Fruit fly (Drosophila melanogaster) whole organism: ENCODE measurements around the gene wuho.

ENCODE experiments used
- CG8478 ChIP-seq: fragments of >200 bp; optimal IDR thresholded peaks from 2 replicates; lab custom pipeline; 2018; ENCODE audit warnings: inconsistent platforms
- Dll ChIP-seq: fragments of >200 bp; optimal IDR thresholded peaks from 2 replicates; lab custom pipeline; 2017
- EcR ChIP-seq, 2 experiments: fragments of >200 bp; optimal IDR thresholded peaks; 2 replicates each; lab custom pipeline; 2017; ENCODE audit warnings: missing biosample characterization in 2 of 2, missing genetic modification characterization in 2 of 2, missing genetic modification reagents in 2 of 2
- pan ChIP-seq: fragments of >200 bp; optimal IDR thresholded peaks from 2 replicates; lab custom pipeline; 2017
- psq ChIP-seq: fragments of >200 bp; optimal IDR thresholded peaks from 2 replicates; lab custom pipeline; 2017
- usp ChIP-seq: fragments of >200 bp; optimal IDR thresholded peaks from 2 replicates; lab custom pipeline; 2017; ENCODE audit warnings: missing biosample characterization, missing genetic modification characterization, mixed read lengths

The wuho gene

dm6 chrX:6287842-6288241 is at the start of gene wuho, which contains the start of gene Top3beta:
Gene wuho (plus strand): TSS chrX:6288100.
Gene Top3beta (minus strand): TSS chrX:6287990.
- no peak for TF ChIP-seq psq (lab: Kevin White, UChicago)
- TF ChIP-seq CG8478 = no peak
- TF ChIP-seq pan (lab: Kevin White, UChicago) = no peak
- TF ChIP-seq EcR (GFP tag; optimal IDR thresholded peaks at IDR 0.05; lab: Kevin White, UChicago) = no peak
- no peak for TF ChIP-seq Dll (lab: Kevin White, UChicago)
- TF ChIP-seq usp (GFP tag; lab: Kevin White, UChicago) = no peak

dm6 chrX:6252897-6253540 is 34.9 kb upstream of the wuho start:
- TF ChIP-seq pan (lab: Kevin White, UChicago) (no peak), Dll (lab: Kevin White, UChicago) (no peak), psq (lab: Kevin White, UChicago) (no peak), EcR (GFP tag; optimal IDR thresholded peaks at IDR 0.05; lab: Kevin White, UChicago) (no peak), usp (GFP tag; lab: Kevin White, UChicago) (no peak), CG8478 (no peak)

dm6 chrX:6253701-6254100 is 34.2 kb upstream of the wuho start:
- TF ChIP-seq Dll (lab: Kevin White, UChicago) (no peak), CG8478 (no peak), usp (GFP tag; lab: Kevin White, UChicago) (no peak), psq (lab: Kevin White, UChicago) (no peak), pan (lab: Kevin White, UChicago) (no peak), EcR (GFP tag; optimal IDR thresholded peaks at IDR 0.05; lab: Kevin White, UChicago) (no peak)

- no peak for TF ChIP-seq EcR (GFP tag; optimal IDR thresholded peaks at IDR 0.05; lab: Kevin White, UChicago)
- no peak for TF ChIP-seq pan (lab: Kevin White, UChicago)
- no peak for TF ChIP-seq CG8478
- no peak for TF ChIP-seq Dll (lab: Kevin White, UChicago)
- TF ChIP-seq psq (lab: Kevin White, UChicago) = no peak
- TF ChIP-seq usp (GFP tag; lab: Kevin White, UChicago) = no peak
Measured at dm6 chrX:6254617-6255349, 33.1 kb upstream of the wuho start.

dm6 chrX:6255414-6255915 is 32.4 kb upstream of the wuho start, which contains the start of the genes Rbcn-3A and Spx:
Gene Rbcn-3A (minus strand): TSS chrX:6255487.
Gene Spx (plus strand): TSS chrX:6255822.
- TF ChIP-seq Dll (lab: Kevin White, UChicago) (no peak), psq (lab: Kevin White, UChicago) (no peak), CG8478 (no peak), EcR (GFP tag; optimal IDR thresholded peaks at IDR 0.05; lab: Kevin White, UChicago) (no peak), pan (lab: Kevin White, UChicago) (no peak), usp (GFP tag; lab: Kevin White, UChicago) (no peak)

dm6 chrX:6259696-6260095 is 28.2 kb upstream of the wuho start:
- TF ChIP-seq Dll (lab: Kevin White, UChicago) (no peak), CG8478 (no peak), EcR (GFP tag; optimal IDR thresholded peaks at IDR 0.05; lab: Kevin White, UChicago) (no peak), pan (lab: Kevin White, UChicago) (no peak), usp (GFP tag; lab: Kevin White, UChicago) (no peak), psq (lab: Kevin White, UChicago) (no peak)

- TF ChIP-seq pan (lab: Kevin White, UChicago) (no peak), EcR (GFP tag; optimal IDR thresholded peaks at IDR 0.05; lab: Kevin White, UChicago) (no peak), CG8478 (no peak), psq (lab: Kevin White, UChicago) (no peak), Dll (lab: Kevin White, UChicago) (no peak), usp (GFP tag; lab: Kevin White, UChicago) (no peak)
Measured at dm6 chrX:6260900-6261299, 27.0 kb upstream of the wuho start, which contains the start of gene Josd. Gene Josd (plus strand): TSS chrX:6261169.

dm6 chrX:6263614-6264130 is 24.2 kb upstream of the wuho start:
- no peak for TF ChIP-seq pan (lab: Kevin White, UChicago)
- TF ChIP-seq psq (lab: Kevin White, UChicago) = no peak
- TF ChIP-seq CG8478 = no peak
- TF ChIP-seq EcR (GFP tag; optimal IDR thresholded peaks at IDR 0.05; lab: Kevin White, UChicago) = no peak
- TF ChIP-seq usp (GFP tag; lab: Kevin White, UChicago) = no peak
- no peak for TF ChIP-seq Dll (lab: Kevin White, UChicago)

- TF ChIP-seq usp (GFP tag; lab: Kevin White, UChicago) (no peak), CG8478 (no peak), Dll (lab: Kevin White, UChicago) (no peak), EcR (GFP tag; optimal IDR thresholded peaks at IDR 0.05; lab: Kevin White, UChicago) (no peak)
Measured at dm6 chrX:6264456-6264855, 23.4 kb upstream of the wuho start.

- no peak for TF ChIP-seq psq (lab: Kevin White, UChicago)
- no peak for TF ChIP-seq usp (GFP tag; lab: Kevin White, UChicago)
- no peak for TF ChIP-seq pan (lab: Kevin White, UChicago)
- TF ChIP-seq CG8478 = no peak
- TF ChIP-seq Dll (lab: Kevin White, UChicago) = no peak
- no peak for TF ChIP-seq EcR (GFP tag; optimal IDR thresholded peaks at IDR 0.05; lab: Kevin White, UChicago)
Measured at dm6 chrX:6265456-6265877, 22.4 kb upstream of the wuho start.

dm6 chrX:6266092-6266491 is 21.8 kb upstream of the wuho start:
- TF ChIP-seq pan (lab: Kevin White, UChicago) (no peak), Dll (lab: Kevin White, UChicago) (no peak), usp (GFP tag; lab: Kevin White, UChicago) (no peak), CG8478 (no peak), EcR (GFP tag; optimal IDR thresholded peaks at IDR 0.05; lab: Kevin White, UChicago) (no peak), psq (lab: Kevin White, UChicago) (no peak)
